Fruit fly (Drosophila melanogaster) whole organism, adult: ENCODE results near the gene ohgt.
A peak's percentile ranks its signal among the peaks of the same experiment; 100 is the strongest.

Experiments
- CG11617 ChIP-seq: fragments of 200-800 bp; sonication (Bioruptor generic); optimal IDR thresholded peaks from 2 replicates; lab custom pipeline; 2017; ENCODE audit warnings: mild to moderate bottlenecking, missing biosample characterization, missing genetic modification reagents, missing genetic modification characterization
- CG12768 ChIP-seq: fragments of 200-800 bp; sonication (Bioruptor generic); optimal IDR thresholded peaks from 2 replicates; lab custom pipeline; 2017; ENCODE audit warnings: missing biosample characterization, missing genetic modification characterization, mild to moderate bottlenecking, moderate library complexity, missing genetic modification reagents
- CG14711 ChIP-seq: fragments of 200-800 bp; sonication (Bioruptor generic); optimal IDR thresholded peaks from 2 replicates; lab custom pipeline; 2018; ENCODE audit warnings: missing biosample characterization, mild to moderate bottlenecking, missing genetic modification characterization, moderate library complexity
- CG1620 ChIP-seq: fragments of 200-800 bp; sonication (Bioruptor generic); optimal IDR thresholded peaks from 2 replicates; lab custom pipeline; 2016; ENCODE audit warnings: missing biosample characterization, missing genetic modification characterization
- CG5204 ChIP-seq: fragments of 200-800 bp; sonication (Bioruptor generic); optimal IDR thresholded peaks from 2 replicates; lab custom pipeline; 2016; ENCODE audit warnings: missing biosample characterization, missing genetic modification characterization
- CG7045 ChIP-seq: fragments of 200-800 bp; sonication (Bioruptor generic); optimal IDR thresholded peaks from 2 replicates; lab custom pipeline; 2017; ENCODE audit warnings: missing biosample characterization, mild to moderate bottlenecking, missing genetic modification characterization
- Clk ChIP-seq: fragments of 200-800 bp; sonication (Bioruptor generic); optimal IDR thresholded peaks from 2 replicates; lab custom pipeline; 2017; ENCODE audit warnings: missing biosample characterization, missing genetic modification characterization
- Mnt ChIP-seq: fragments of 200-800 bp; sonication (Bioruptor generic); optimal IDR thresholded peaks from 2 replicates; lab custom pipeline; 2016; ENCODE audit warnings: missing biosample characterization, mild to moderate bottlenecking, missing genetic modification characterization
- cic ChIP-seq: fragments of 200-800 bp; sonication (Bioruptor generic); optimal IDR thresholded peaks from 2 replicates; lab custom pipeline; 2017; ENCODE audit warnings: missing biosample characterization, mild to moderate bottlenecking, missing genetic modification characterization, moderate library complexity
- cnc ChIP-seq, 2 experiments: fragments of >200 bp; optimal IDR thresholded peaks; 2 replicates each; lab custom pipeline; 2017
- kay ChIP-seq: fragments of 200-800 bp; sonication (Bioruptor generic); peaks from one replicate; lab custom pipeline; 2016; ENCODE audit warnings: missing biosample characterization, missing genetic modification characterization, borderline replicate concordance
- ovo ChIP-seq: fragments of 200-800 bp; sonication (Bioruptor generic); optimal IDR thresholded peaks from 2 replicates; lab custom pipeline; 2016; ENCODE audit warnings: missing biosample characterization, missing genetic modification characterization
- tj ChIP-seq: fragments of 200-800 bp; sonication (Bioruptor generic); optimal IDR thresholded peaks from 3 replicates; lab custom pipeline; 2017; ENCODE audit warnings: missing biosample characterization, mild to moderate bottlenecking, missing genetic modification characterization, moderate library complexity

- TF ChIP-seq CG7045 (GFP tag; lab: Kevin White, UChicago), result no peak
- no peak for TF ChIP-seq cic (GFP tag; lab: Kevin White, UChicago)
- TF ChIP-seq tj (GFP tag; lab: Kevin White, UChicago), result no peak
- no peak for TF ChIP-seq CG1620 (GFP tag; lab: Kevin White, UChicago)
- TF ChIP-seq CG11617 (GFP tag; lab: Kevin White, UChicago), result no peak
- no peak for TF ChIP-seq Clk (GFP tag; lab: Kevin White, UChicago)
- no peak for TF ChIP-seq CG5204 (GFP tag; lab: Kevin White, UChicago)
- peak; percentile 90 for TF ChIP-seq kay (GFP tag; lab: Kevin White, UChicago)
- TF ChIP-seq CG14711, result no peak
- TF ChIP-seq CG12768 (GFP tag; lab: Kevin White, UChicago), result no peak
- no peak for TF ChIP-seq Mnt (GFP tag; lab: Kevin White, UChicago)
- no peak for TF ChIP-seq cnc (optimal IDR thresholded peaks at IDR 0.05; lab: Kevin White, UChicago)
- no peak for TF ChIP-seq ovo (GFP tag; lab: Kevin White, UChicago)
Observed at dm6 chr3R:10095765-10096164, 46.8 kb downstream of the ohgt start.
